Fruit fly (Drosophila melanogaster): ENCODE results near the gene CG13045.

Gene CG13045

dm6 chr3L:16327776-16328175 is 37.0 kb upstream of the CG13045 start, which contains the start of gene CG13038 (continued):
- TF ChIP-seq CG16779 (GFP tag; IDR thresholded peaks at IDR 0.05): no peak
- TF ChIP-seq CG13287 (GFP tag; IDR thresholded peaks at IDR 0.05; ENCODE audit: partially characterized antibody): no peak
- TF ChIP-seq CoRest (tag; optimal IDR thresholded peaks at IDR 0.05): no peak
- TF ChIP-seq CG31441 (GFP tag; IDR thresholded peaks at IDR 0.05): no peak
- no peak for TF ChIP-seq Antp (GFP tag; optimal IDR thresholded peaks at IDR 0.05)
- TF ChIP-seq CG17802 (tag; optimal IDR thresholded peaks at IDR 0.05): no peak
- no peak for TF ChIP-seq exex (tag; optimal IDR thresholded peaks at IDR 0.05)
- no peak for TF ChIP-seq mirr (GFP tag; optimal IDR thresholded peaks at IDR 0.05)
- TF ChIP-seq CG7372 (GFP tag; IDR thresholded peaks at IDR 0.05): no peak
- no peak for TF ChIP-seq dysf (GFP tag; IDR thresholded peaks at IDR 0.05)
- TF ChIP-seq CG11723 (GFP tag; optimal IDR thresholded peaks at IDR 0.05): no peak
- no peak for TF ChIP-seq en (GFP tag; optimal IDR thresholded peaks at IDR 0.05)
- TF ChIP-seq CG11456 (GFP tag; IDR thresholded peaks at IDR 0.05): 0 out of 3 replicates have a peak, but pooled peaks have one; percentile 24
- TF ChIP-seq fd64A (GFP tag; optimal IDR thresholded peaks at IDR 0.05): no peak
- TF ChIP-seq Awh (GFP tag; IDR thresholded peaks at IDR 0.05): no peak
- TF ChIP-seq nmo (GFP tag; optimal IDR thresholded peaks at IDR 0.05): no peak
- no peak for TF ChIP-seq Trl (optimal IDR thresholded peaks at IDR 0.05)
- TF ChIP-seq Trl (GFP tag; optimal IDR thresholded peaks at IDR 0.05): no peak
- no peak for TF ChIP-seq CG11695 (GFP tag; IDR thresholded peaks at IDR 0.05)
- no peak for TF ChIP-seq CG3838 (GFP tag; optimal IDR thresholded peaks at IDR 0.05)
- TF ChIP-seq pan (optimal IDR thresholded peaks at IDR 0.05): no peak
- TF ChIP-seq pan (GFP tag; optimal IDR thresholded peaks at IDR 0.05 in 1 of 2, IDR thresholded peaks at IDR 0.05 in 1 of 2): peak in 1 of 2 experiments; percentile 9
- TF ChIP-seq CG6683 (GFP tag; optimal IDR thresholded peaks at IDR 0.05): no peak
- TF ChIP-seq az2 (GFP tag; optimal IDR thresholded peaks at IDR 0.05): no peak
- TF ChIP-seq CG2889 (GFP tag; IDR thresholded peaks at IDR 0.05): no peak
- no peak for TF ChIP-seq Fer1 (GFP tag; optimal IDR thresholded peaks at IDR 0.05)
- TF ChIP-seq Dref (GFP tag; IDR thresholded peaks at IDR 0.05): 0 out of 2 replicates have a peak, but pooled peaks have one; percentile 13
- no peak for TF ChIP-seq Dp (GFP tag; optimal IDR thresholded peaks at IDR 0.05)
- TF ChIP-seq btn (GFP tag; optimal IDR thresholded peaks at IDR 0.05): no peak
- no peak for TF ChIP-seq CG14667 (GFP tag; IDR thresholded peaks at IDR 0.05)
- TF ChIP-seq CG17912 (GFP tag; optimal IDR thresholded peaks at IDR 0.05): no peak
- no peak for TF ChIP-seq CG8359 (GFP tag; optimal IDR thresholded peaks at IDR 0.05; ENCODE audit: borderline replicate concordance)
- no peak for TF ChIP-seq knrl (GFP tag; IDR thresholded peaks at IDR 0.05; ENCODE audit: partially characterized antibody)
- TF ChIP-seq CG11085 (GFP tag; IDR thresholded peaks at IDR 0.05): 0 out of 2 replicates have a peak, but pooled peaks have one; percentile 35
- no peak for TF ChIP-seq CG42726 (GFP tag; IDR thresholded peaks at IDR 0.05; ENCODE audit: partially characterized antibody)
- TF ChIP-seq rib (GFP tag; IDR thresholded peaks at IDR 0.05): no peak
- peak; percentile 6 for TF ChIP-seq sqz (GFP tag; optimal IDR thresholded peaks at IDR 0.05)
- no peak for TF ChIP-seq CG2202 (tag; optimal IDR thresholded peaks at IDR 0.05)
- no peak for TF ChIP-seq br (optimal IDR thresholded peaks at IDR 0.05)
- TF ChIP-seq ase (GFP tag; IDR thresholded peaks at IDR 0.05): 0 out of 3 replicates have a peak, but pooled peaks have one; percentile 18
- no peak for TF ChIP-seq CrebB (tag; optimal IDR thresholded peaks at IDR 0.05)
- no peak for TF ChIP-seq Hmr (GFP tag; optimal IDR thresholded peaks at IDR 0.05)
- TF ChIP-seq bbx (GFP tag; IDR thresholded peaks at IDR 0.05; ENCODE audit: partially characterized antibody): no peak
- TF ChIP-seq Fer3 (tag; optimal IDR thresholded peaks at IDR 0.05): no peak
- TF ChIP-seq CG13775 (GFP tag; optimal IDR thresholded peaks at IDR 0.05): no peak
- TF ChIP-seq insv (GFP tag; optimal IDR thresholded peaks at IDR 0.05): no peak
- TF ChIP-seq Blimp-1 (GFP tag; optimal IDR thresholded peaks at IDR 0.05): no peak
- TF ChIP-seq CG18262 (tag; optimal IDR thresholded peaks at IDR 0.05): no peak

Measured in whole organism, embryonic.